Fruit fly (Drosophila melanogaster): ENCODE results near the gene CG11151.
A peak's percentile ranks its signal among the peaks of the same experiment; 100 is the strongest.

The CG11151 gene

DNA sequence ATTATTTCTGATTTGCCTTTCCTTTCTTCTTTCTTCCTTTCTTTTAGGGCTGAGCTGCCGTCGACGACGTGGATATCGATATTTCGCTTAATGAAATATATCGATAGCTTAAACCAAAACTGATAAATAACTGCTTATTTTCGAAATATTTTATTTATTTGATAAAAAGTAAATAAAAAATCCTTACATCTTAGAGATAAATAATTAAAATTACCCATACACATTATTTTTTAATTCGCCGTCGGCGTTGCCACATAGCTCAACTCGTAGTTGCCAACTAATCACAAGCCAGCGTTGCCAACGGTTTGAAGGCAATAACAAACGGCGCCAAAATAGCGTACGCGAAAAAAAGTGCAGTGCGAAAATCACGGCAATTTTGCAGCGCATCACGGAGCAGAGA is 17.6 kb upstream of the CG11151 start, which contains the start of the genes Mrgn1 and mus101 (continued):
- TF ChIP-seq CG2120 (GFP tag; optimal IDR thresholded peaks at IDR 0.05), result peak; percentile 8
- TF ChIP-seq Mes4 (GFP tag; optimal IDR thresholded peaks at IDR 0.05), result no peak
- TF ChIP-seq CG14710 (tag; optimal IDR thresholded peaks at IDR 0.05), result peak; percentile 81
- peak; percentile 70 for TF ChIP-seq Bgb (GFP tag; IDR thresholded peaks at IDR 0.05; ENCODE audit: partially characterized antibody)
- TF ChIP-seq CG17829 (tag; optimal IDR thresholded peaks at IDR 0.05), result peak; percentile 41
- TF ChIP-seq CG10543 (GFP tag; optimal IDR thresholded peaks at IDR 0.05), result no peak
- TF ChIP-seq D (optimal IDR thresholded peaks at IDR 0.05), result no peak
- no peak for TF ChIP-seq D (GFP tag; optimal IDR thresholded peaks at IDR 0.05)
- TF ChIP-seq Myb (GFP tag; optimal IDR thresholded peaks at IDR 0.05), result peak; percentile 23
- TF ChIP-seq CG8924 (tag; optimal IDR thresholded peaks at IDR 0.05), result peak; percentile 29
- peak; percentile 90 for TF ChIP-seq MBD-R2 (GFP tag; IDR thresholded peaks at IDR 0.05)
- no peak for TF ChIP-seq Camta (GFP tag; optimal IDR thresholded peaks at IDR 0.05)
- peak; percentile 46 for TF ChIP-seq CG9797 (GFP tag; optimal IDR thresholded peaks at IDR 0.05)
- TF ChIP-seq Oaz (GFP tag; IDR thresholded peaks at IDR 0.05), result no peak
- TF ChIP-seq hkb (optimal IDR thresholded peaks at IDR 0.05), result no peak
- no peak for TF ChIP-seq hkb (GFP tag; IDR thresholded peaks at IDR 0.05)
- no peak for TF ChIP-seq CG15011 (GFP tag; optimal IDR thresholded peaks at IDR 0.05)
- peak; percentile 58; the same call in 1 of the 2 replicates for TF ChIP-seq bbx (GFP tag; IDR thresholded peaks at IDR 0.05; ENCODE audit: partially characterized antibody)
- no peak for TF ChIP-seq p53 (GFP tag; optimal IDR thresholded peaks at IDR 0.05)
- TF ChIP-seq wor (GFP tag; IDR thresholded peaks at IDR 0.05), result no peak
- peak; percentile 26 for TF ChIP-seq HmgZ (tag; optimal IDR thresholded peaks at IDR 0.05)
- TF ChIP-seq YL-1 (GFP tag; optimal IDR thresholded peaks at IDR 0.05), result peak; percentile 48
- TF ChIP-seq pita (GFP tag; optimal IDR thresholded peaks at IDR 0.05), result no peak
- TF ChIP-seq jumu (GFP tag; optimal IDR thresholded peaks at IDR 0.05), result no peak
- peak; percentile 45 for TF ChIP-seq nmo (GFP tag; optimal IDR thresholded peaks at IDR 0.05)
- peak; percentile 10 for TF ChIP-seq zen (tag; optimal IDR thresholded peaks at IDR 0.05)
- no peak for TF ChIP-seq ab (GFP tag; optimal IDR thresholded peaks at IDR 0.05)
- TF ChIP-seq Poxn (GFP tag; IDR thresholded peaks at IDR 0.05), result no peak
- no peak for TF ChIP-seq CG10431 (GFP tag; optimal IDR thresholded peaks at IDR 0.05)
- peak; percentile 80 for TF ChIP-seq trem (tag; optimal IDR thresholded peaks at IDR 0.05)
- peak; percentile 90 for TF ChIP-seq CG13287 (GFP tag; IDR thresholded peaks at IDR 0.05; ENCODE audit: partially characterized antibody)
- peak; percentile 74 for TF ChIP-seq Doc3 (GFP tag; IDR thresholded peaks at IDR 0.05; ENCODE audit: partially characterized antibody)
- TF ChIP-seq HLHmδ (GFP tag; optimal IDR thresholded peaks at IDR 0.05), result no peak
- TF ChIP-seq CG7963 (GFP tag; IDR thresholded peaks at IDR 0.05; ENCODE audit: partially characterized antibody), result 0 out of 3 replicates have a peak, but pooled peaks have one; percentile 50
- TF ChIP-seq phol (tag; optimal IDR thresholded peaks at IDR 0.05), result peak; percentile 38
- no peak for TF ChIP-seq tgo (GFP tag; IDR thresholded peaks at IDR 0.05)
- TF ChIP-seq amos (GFP tag; IDR thresholded peaks at IDR 0.05; ENCODE audit: partially characterized antibody), result peak; percentile 66
- TF ChIP-seq crp (GFP tag; optimal IDR thresholded peaks at IDR 0.05), result no peak
- no peak for TF ChIP-seq lola (GFP tag; optimal IDR thresholded peaks at IDR 0.05)
- TF ChIP-seq CG2116 (GFP tag; optimal IDR thresholded peaks at IDR 0.05), result peak; percentile 79
- no peak for TF ChIP-seq CG18011 (GFP tag; optimal IDR thresholded peaks at IDR 0.05)
- no peak for TF ChIP-seq sisA (GFP tag; IDR thresholded peaks at IDR 0.05)
- TF ChIP-seq CG14860 (GFP tag; IDR thresholded peaks at IDR 0.05; ENCODE audit: partially characterized antibody), result peak; percentile 77
- TF ChIP-seq sens (GFP tag), result peak; percentile 73
- peak; percentile 50; the same call in 2 of the 3 replicates for TF ChIP-seq Opbp (GFP tag; IDR thresholded peaks at IDR 0.05; ENCODE audit: partially characterized antibody)
- peak; percentile 52 for TF ChIP-seq CG10267 (tag; optimal IDR thresholded peaks at IDR 0.05)
- no peak; the same call in 2 of the 3 replicates for TF ChIP-seq zen2 (GFP tag; IDR thresholded peaks at IDR 0.05; ENCODE audit: partially characterized antibody)
- no peak for TF ChIP-seq dpn (GFP tag; optimal IDR thresholded peaks at IDR 0.05)
- peak; percentile 58 for TF ChIP-seq psq (GFP tag; optimal IDR thresholded peaks at IDR 0.05)
- TF ChIP-seq CG6791 (GFP tag; IDR thresholded peaks at IDR 0.05; ENCODE audit: partially characterized antibody), result peak; percentile 56; the same call in 1 of the 3 replicates
